Worm (Caenorhabditis elegans) whole organism, L4/young adult: ENCODE data around the gene cul-4.

Source experiments
- W03F9.2 ChIP-seq: fragments of 150-350 bp; optimal IDR thresholded peaks from 2 replicates; lab custom pipeline; 2014; ENCODE audit warnings: missing biosample characterization, missing genetic modification characterization
- dao-5 ChIP-seq: sonication (generic microtip); optimal IDR thresholded peaks from 2 replicates; lab custom pipeline; 2016; ENCODE audit warnings: missing genotype, missing genetic modification characterization, moderate library complexity, missing compliant biosample characterization
- him-1 ChIP-seq: sonication (generic microtip); optimal IDR thresholded peaks from 2 replicates; lab custom pipeline; 2016; ENCODE audit warnings: missing genotype, missing genetic modification reagents, missing genetic modification characterization, missing compliant biosample characterization

DNA sequence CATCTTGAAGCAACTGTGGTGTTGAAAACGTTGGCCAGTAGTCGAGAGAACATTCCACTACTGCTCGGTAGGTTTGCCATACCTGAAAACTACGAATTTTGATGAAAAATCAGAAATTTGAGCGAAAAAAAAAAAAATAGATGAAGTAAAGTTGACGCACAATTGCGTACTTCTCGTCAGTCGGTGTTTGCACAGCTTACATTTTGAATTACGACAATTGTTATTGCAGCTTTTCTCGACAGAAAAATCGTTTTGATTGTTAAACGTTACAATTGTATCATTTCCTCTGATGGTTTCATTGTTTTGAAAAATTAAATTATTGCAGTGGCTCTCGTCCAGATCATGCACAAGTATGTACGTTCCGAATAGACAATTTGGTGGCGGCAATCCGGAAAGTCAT, 8.1 kb downstream of the cul-4 start, which contains the start of the genes F45E12.5 and cnep-1:
- TF ChIP-seq dao-5 (tag; lab: Kevin White, UChicago) (no peak), W03F9.2 (tag; lab: Kevin White, UChicago) (no peak), him-1 (tag; lab: Kevin White, UChicago) (no peak)
